Fruit fly (Drosophila melanogaster) whole organism, adult: ENCODE measurements around the gene Vajk2.

ENCODE experiments used
- CG11617 ChIP-seq: fragments of 200-800 bp; sonication (Bioruptor generic); optimal IDR thresholded peaks from 2 replicates; lab custom pipeline; 2017; ENCODE audit warnings: mild to moderate bottlenecking, missing biosample characterization, missing genetic modification reagents, missing genetic modification characterization
- CG12768 ChIP-seq: fragments of 200-800 bp; sonication (Bioruptor generic); optimal IDR thresholded peaks from 2 replicates; lab custom pipeline; 2017; ENCODE audit warnings: missing biosample characterization, missing genetic modification characterization, mild to moderate bottlenecking, moderate library complexity, missing genetic modification reagents
- CG14711 ChIP-seq: fragments of 200-800 bp; sonication (Bioruptor generic); optimal IDR thresholded peaks from 2 replicates; lab custom pipeline; 2018; ENCODE audit warnings: missing biosample characterization, mild to moderate bottlenecking, missing genetic modification characterization, moderate library complexity
- CG1620 ChIP-seq: fragments of 200-800 bp; sonication (Bioruptor generic); optimal IDR thresholded peaks from 2 replicates; lab custom pipeline; 2016; ENCODE audit warnings: missing biosample characterization, missing genetic modification characterization
- CG33017 ChIP-seq: fragments of 200-800 bp; sonication (Bioruptor generic); optimal IDR thresholded peaks from 2 replicates; lab custom pipeline; 2018; ENCODE audit warnings: missing biosample characterization, mild to moderate bottlenecking, missing genetic modification characterization, moderate library complexity
- CG5204 ChIP-seq: fragments of 200-800 bp; sonication (Bioruptor generic); optimal IDR thresholded peaks from 2 replicates; lab custom pipeline; 2016; ENCODE audit warnings: missing biosample characterization, missing genetic modification characterization
- CG7045 ChIP-seq: fragments of 200-800 bp; sonication (Bioruptor generic); optimal IDR thresholded peaks from 2 replicates; lab custom pipeline; 2017; ENCODE audit warnings: missing biosample characterization, mild to moderate bottlenecking, missing genetic modification characterization
- CG7101 ChIP-seq: fragments of 200-800 bp; sonication (Bioruptor generic); optimal IDR thresholded peaks from 2 replicates; lab custom pipeline; 2018; ENCODE audit warnings: missing biosample characterization, mild to moderate bottlenecking, missing genetic modification characterization, moderate library complexity
- Clk ChIP-seq: fragments of 200-800 bp; sonication (Bioruptor generic); optimal IDR thresholded peaks from 2 replicates; lab custom pipeline; 2017; ENCODE audit warnings: missing biosample characterization, missing genetic modification characterization
- Crg-1 ChIP-seq: fragments of 200-800 bp; sonication (Bioruptor generic); optimal IDR thresholded peaks from 2 replicates; lab custom pipeline; 2016; ENCODE audit warnings: missing biosample characterization, missing genetic modification characterization
- Hr96 ChIP-seq: fragments of 200-800 bp; sonication (Bioruptor generic); optimal IDR thresholded peaks from 2 replicates; lab custom pipeline; 2016; ENCODE audit warnings: missing biosample characterization, missing genetic modification characterization
- Mnt ChIP-seq: fragments of 200-800 bp; sonication (Bioruptor generic); optimal IDR thresholded peaks from 2 replicates; lab custom pipeline; 2016; ENCODE audit warnings: missing biosample characterization, mild to moderate bottlenecking, missing genetic modification characterization
- bab1 ChIP-seq: fragments of 200-800 bp; sonication (Bioruptor generic); optimal IDR thresholded peaks from 3 replicates; lab custom pipeline; 2019; ENCODE audit warnings: missing biosample characterization, mild to moderate bottlenecking, missing genetic modification characterization, moderate library complexity
- cic ChIP-seq: fragments of 200-800 bp; sonication (Bioruptor generic); optimal IDR thresholded peaks from 2 replicates; lab custom pipeline; 2017; ENCODE audit warnings: missing biosample characterization, mild to moderate bottlenecking, missing genetic modification characterization, moderate library complexity
- cnc ChIP-seq, 2 experiments: fragments of >200 bp; optimal IDR thresholded peaks; 2 replicates each; lab custom pipeline; 2017
- kay ChIP-seq: fragments of 200-800 bp; sonication (Bioruptor generic); peaks from one replicate; lab custom pipeline; 2016; ENCODE audit warnings: missing biosample characterization, missing genetic modification characterization, borderline replicate concordance
- ovo ChIP-seq: fragments of 200-800 bp; sonication (Bioruptor generic); optimal IDR thresholded peaks from 2 replicates; lab custom pipeline; 2016; ENCODE audit warnings: missing biosample characterization, missing genetic modification characterization
- pad ChIP-seq: fragments of 200-800 bp; sonication (Bioruptor generic); optimal IDR thresholded peaks from 3 replicates; lab custom pipeline; 2017; ENCODE audit warnings: missing biosample characterization, missing genetic modification characterization, mild to moderate bottlenecking, moderate library complexity, missing genetic modification reagents
- tj ChIP-seq: fragments of 200-800 bp; sonication (Bioruptor generic); optimal IDR thresholded peaks from 3 replicates; lab custom pipeline; 2017; ENCODE audit warnings: missing biosample characterization, mild to moderate bottlenecking, missing genetic modification characterization, moderate library complexity
- toe ChIP-seq: fragments of 200-800 bp; sonication (Bioruptor generic); optimal IDR thresholded peaks from 2 replicates; lab custom pipeline; 2016; ENCODE audit warnings: missing biosample characterization, missing genetic modification characterization

The Vajk2 gene

DNA sequence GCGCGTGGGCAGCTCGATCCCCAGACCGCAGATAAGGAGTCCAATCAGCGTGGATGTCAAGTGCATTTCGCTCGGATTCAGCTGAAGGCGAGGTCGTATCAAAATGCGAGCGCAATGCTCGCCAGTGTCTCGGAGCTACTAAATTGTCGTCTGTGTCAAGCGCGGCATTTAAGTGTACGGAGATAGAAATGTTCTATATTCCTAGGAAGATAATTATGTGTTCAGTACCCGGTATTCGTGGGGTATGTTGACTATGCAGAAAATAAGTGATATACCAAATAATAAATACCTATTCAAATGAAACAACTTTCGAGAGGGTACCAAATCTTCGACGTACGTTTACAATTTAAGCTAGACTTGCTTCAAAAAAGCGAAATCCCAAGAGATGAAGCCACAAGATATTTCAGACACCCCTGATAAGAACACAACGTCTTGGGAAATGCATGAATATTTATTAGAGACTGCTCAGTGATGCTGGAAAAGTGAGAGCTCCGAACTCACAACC, 33.4 kb upstream of the Vajk2 start, which contains the start of gene NimB3:
TSS of gene NimB3 (minus strand) at position 140 of the 505 bp plus-strand sequence.
- no peak for TF ChIP-seq CG7101
- TF ChIP-seq Crg-1 = no peak
- TF ChIP-seq Mnt = no peak
- no peak for TF ChIP-seq Hr96 (GFP tag; lab: Kevin White, UChicago)

- TF ChIP-seq ovo (GFP tag; lab: Kevin White, UChicago) = no peak
- no peak for TF ChIP-seq toe (GFP tag; lab: Kevin White, UChicago)
- no peak for TF ChIP-seq CG7045 (GFP tag; lab: Kevin White, UChicago)
- no peak for TF ChIP-seq pad (GFP tag; lab: Kevin White, UChicago)
- no peak for TF ChIP-seq CG11617 (GFP tag; lab: Kevin White, UChicago)
- TF ChIP-seq kay = no peak
- TF ChIP-seq Clk (GFP tag; lab: Kevin White, UChicago) = no peak
- TF ChIP-seq CG7101 = no peak
- no peak for TF ChIP-seq CG5204
- TF ChIP-seq cnc (optimal IDR thresholded peaks at IDR 0.05; lab: Kevin White, UChicago) = no peak
- TF ChIP-seq tj = no peak
- no peak for TF ChIP-seq Mnt
Observed at dm6 chr2L:13966732-13967316, 32.3 kb upstream of the Vajk2 start, which contains the start of gene NimB2. Gene NimB2, minus strand, starts transcription at chr2L:13967018.

DNA sequence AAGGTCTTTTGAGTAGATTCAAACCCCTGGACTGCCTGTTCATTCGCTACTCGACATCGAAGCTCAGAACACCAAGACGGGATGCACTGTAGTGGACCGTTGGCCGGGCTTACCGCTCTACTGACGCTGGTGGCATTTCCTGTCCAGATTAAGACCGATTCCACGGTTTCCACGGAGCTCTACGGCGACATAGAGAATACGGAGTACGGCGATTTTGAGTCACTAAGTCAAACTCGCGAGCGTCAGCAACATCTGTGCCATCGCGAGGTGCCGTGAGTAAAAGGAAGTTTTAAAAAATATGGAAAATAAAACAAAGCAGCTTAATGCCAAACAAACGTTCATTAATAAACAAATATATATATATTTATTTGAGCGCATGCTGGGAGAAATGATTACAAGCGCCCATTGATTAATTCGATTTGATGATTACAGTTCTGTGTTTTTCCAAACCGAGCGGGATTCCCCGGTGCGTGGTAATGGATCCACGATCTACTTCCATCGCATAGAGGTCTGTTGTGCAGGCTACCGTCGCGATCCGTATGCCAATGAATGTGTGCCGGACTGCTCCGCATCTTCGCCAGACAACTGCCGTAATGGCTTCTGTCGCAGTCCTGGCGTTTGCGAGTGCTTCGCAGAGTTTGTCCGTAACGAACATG, 29.1 kb upstream of the Vajk2 start, which contains the start of gene NimB1:
TSS of gene NimB1 (plus strand) at position 41 of the 656 bp plus-strand sequence.
- TF ChIP-seq Clk (GFP tag; lab: Kevin White, UChicago) (no peak), Hr96 (GFP tag; lab: Kevin White, UChicago) (no peak), cic (GFP tag; lab: Kevin White, UChicago) (peak; percentile 41)

DNA sequence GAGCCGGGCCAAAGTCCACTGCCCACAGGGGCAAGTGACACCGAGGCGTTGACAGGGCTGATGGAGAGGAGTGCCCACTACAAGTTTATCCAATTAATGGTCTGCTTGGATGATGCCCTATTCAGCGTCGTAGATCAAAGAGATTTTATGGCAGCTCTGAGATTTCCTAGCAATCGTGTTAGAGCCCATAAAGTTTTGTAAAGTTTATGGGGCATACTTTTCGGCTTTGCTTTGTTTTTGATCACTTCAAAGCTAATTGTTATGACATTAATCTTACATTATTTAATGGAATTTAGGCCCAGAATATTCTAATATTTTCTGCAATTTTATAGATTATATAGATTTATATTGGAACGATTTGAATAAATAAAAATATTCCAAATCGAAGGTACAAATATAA, 25.9 kb upstream of the Vajk2 start:
- TF ChIP-seq CG11617 (GFP tag; lab: Kevin White, UChicago) = no peak
- TF ChIP-seq ovo (GFP tag; lab: Kevin White, UChicago) = no peak
- no peak for TF ChIP-seq toe (GFP tag; lab: Kevin White, UChicago)
- no peak for TF ChIP-seq CG7045 (GFP tag; lab: Kevin White, UChicago)
- TF ChIP-seq CG14711 = no peak
- no peak for TF ChIP-seq CG33017 (tag; lab: Kevin White, UChicago)
- no peak for TF ChIP-seq cnc (optimal IDR thresholded peaks at IDR 0.05; lab: Kevin White, UChicago)
- no peak for TF ChIP-seq CG12768 (GFP tag; lab: Kevin White, UChicago)
- no peak for TF ChIP-seq Clk (GFP tag; lab: Kevin White, UChicago)
- no peak for TF ChIP-seq Mnt
- TF ChIP-seq CG5204 = no peak
- TF ChIP-seq CG1620 = no peak
- TF ChIP-seq pad (GFP tag; lab: Kevin White, UChicago) = no peak
- no peak for TF ChIP-seq kay
- TF ChIP-seq Crg-1 = no peak
- no peak for TF ChIP-seq CG7101
- no peak for TF ChIP-seq bab1 (GFP tag; lab: Kevin White, UChicago)
- TF ChIP-seq cic (GFP tag; lab: Kevin White, UChicago) = no peak
- TF ChIP-seq Hr96 (GFP tag; lab: Kevin White, UChicago) = no peak
- TF ChIP-seq tj = no peak

DNA sequence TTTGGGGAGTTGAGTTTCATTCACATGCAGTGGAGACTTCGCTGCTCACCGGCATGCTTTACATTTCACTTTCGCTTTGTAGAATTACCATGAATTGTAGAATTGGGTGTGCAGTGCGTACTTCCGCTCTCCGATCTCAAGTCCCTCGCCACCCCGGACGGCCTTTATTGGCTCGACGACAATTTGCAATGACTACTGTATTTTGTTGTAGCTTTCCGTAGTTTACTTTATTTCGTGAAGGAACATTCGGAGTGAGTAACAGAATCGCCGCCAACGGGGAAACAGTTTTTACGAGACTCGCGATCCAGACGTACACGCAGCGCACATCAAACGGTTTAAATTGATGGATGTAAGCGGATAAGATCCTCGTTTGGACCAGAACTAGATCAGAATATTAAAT, 22.7 kb upstream of the Vajk2 start, which contains the start of gene NimA:
TSS of gene NimA (plus strand) at position 301 of the 400 bp plus-strand sequence.
- TF ChIP-seq tj (no peak), kay (no peak), toe (GFP tag; lab: Kevin White, UChicago) (no peak), Mnt (no peak), CG33017 (tag; lab: Kevin White, UChicago) (no peak), cnc (optimal IDR thresholded peaks at IDR 0.05; lab: Kevin White, UChicago) (no peak), ovo (GFP tag; lab: Kevin White, UChicago) (no peak), cic (GFP tag; lab: Kevin White, UChicago) (no peak), Hr96 (GFP tag; lab: Kevin White, UChicago) (no peak)

DNA sequence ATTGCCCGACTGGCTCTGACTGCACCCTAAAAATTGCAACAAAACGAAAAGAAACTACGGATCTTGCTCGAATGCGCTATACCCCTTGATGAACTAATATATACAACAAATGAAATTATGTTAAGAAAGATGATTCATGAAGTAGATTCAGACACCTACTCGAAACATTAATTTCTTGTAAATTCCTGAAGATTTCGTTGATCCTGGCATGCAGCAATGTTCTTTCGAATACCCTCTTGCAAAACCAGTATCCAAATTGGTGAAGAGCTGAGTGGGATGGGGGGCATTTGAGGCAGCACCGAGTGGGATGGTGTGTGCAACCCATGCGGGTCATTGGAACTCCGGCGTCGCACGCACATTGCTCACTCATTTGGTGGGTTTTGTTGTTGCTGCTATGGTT, 21.3 kb upstream of the Vajk2 start:
- no peak for TF ChIP-seq Clk (GFP tag; lab: Kevin White, UChicago)
- no peak for TF ChIP-seq bab1 (GFP tag; lab: Kevin White, UChicago)
- TF ChIP-seq kay = no peak
- no peak for TF ChIP-seq Crg-1
- no peak for TF ChIP-seq CG14711
- no peak for TF ChIP-seq CG7101
- no peak for TF ChIP-seq Hr96 (GFP tag; lab: Kevin White, UChicago)
- TF ChIP-seq CG33017 (tag; lab: Kevin White, UChicago) = no peak
- TF ChIP-seq CG7045 (GFP tag; lab: Kevin White, UChicago) = no peak
- TF ChIP-seq pad (GFP tag; lab: Kevin White, UChicago) = no peak
- TF ChIP-seq CG12768 (GFP tag; lab: Kevin White, UChicago) = no peak

dm6 chr2L:13949789-13950188, 15.3 kb upstream of the Vajk2 start:
- TF ChIP-seq Hr96 (GFP tag; lab: Kevin White, UChicago) (no peak), Clk (GFP tag; lab: Kevin White, UChicago) (no peak), Mnt (no peak), CG12768 (GFP tag; lab: Kevin White, UChicago) (no peak), bab1 (GFP tag; lab: Kevin White, UChicago) (no peak), ovo (GFP tag; lab: Kevin White, UChicago) (no peak), CG14711 (no peak), cic (GFP tag; lab: Kevin White, UChicago) (no peak), CG33017 (tag; lab: Kevin White, UChicago) (no peak), CG5204 (no peak), CG7101 (no peak), CG7045 (GFP tag; lab: Kevin White, UChicago) (no peak), Crg-1 (no peak), tj (no peak), cnc (optimal IDR thresholded peaks at IDR 0.05; lab: Kevin White, UChicago) (no peak), pad (GFP tag; lab: Kevin White, UChicago) (no peak), kay (no peak), toe (GFP tag; lab: Kevin White, UChicago) (no peak), CG11617 (GFP tag; lab: Kevin White, UChicago) (no peak), CG1620 (no peak)
